Worm (Caenorhabditis elegans) whole organism, L4 larva: ENCODE measurements around the gene F16G10.14.

ENCODE experiments used
- F49E8.2 ChIP-seq: sonication (generic microtip); optimal IDR thresholded peaks from 2 replicates; lab custom pipeline; 2016; ENCODE audit warnings: missing compliant biosample characterization, mild to moderate bottlenecking, missing genetic modification characterization, borderline replicate concordance
- ZK546.5 ChIP-seq, 2 experiments: sonication (generic microtip); optimal IDR thresholded peaks; 2 replicates each; lab custom pipeline; 2017; ENCODE audit warnings: missing biosample characterization in 2 of 2, missing genetic modification characterization in 2 of 2
- ama-1 ChIP-seq: fragments of 150-350 bp; optimal IDR thresholded peaks from 2 replicates; lab custom pipeline; 2014; ENCODE audit warnings: inconsistent platforms, mixed read lengths
- lin-13 ChIP-seq: fragments of 150-350 bp; optimal IDR thresholded peaks from 2 replicates; lab custom pipeline; 2014; ENCODE audit warnings: missing biosample characterization, missing genetic modification reagents, missing genetic modification characterization
- lin-15B ChIP-seq: fragments of 150-350 bp; sonication (generic microtip); optimal IDR thresholded peaks from 3 replicates; lab custom pipeline; 2014; ENCODE audit warnings: missing biosample characterization, missing genetic modification characterization
- mxl-3 ChIP-seq: fragments of 200-800 bp; sonication (Bioruptor generic); optimal IDR thresholded peaks from 2 replicates; lab custom pipeline; 2018; ENCODE audit warnings: mild to moderate bottlenecking, missing genetic modification characterization, missing compliant biosample characterization
- nhr-237 ChIP-seq: sonication (generic microtip); optimal IDR thresholded peaks from 2 replicates; lab custom pipeline; 2017; ENCODE audit warnings: missing biosample characterization, missing genetic modification characterization
- nhr-48 ChIP-seq: sonication (generic microtip); optimal IDR thresholded peaks from 2 replicates; lab custom pipeline; 2016; ENCODE audit warnings: mild to moderate bottlenecking, missing genetic modification characterization, missing compliant biosample characterization
- skn-1 ChIP-seq: fragments of 150-350 bp; optimal IDR thresholded peaks from 2 replicates; lab custom pipeline; 2014; ENCODE audit warnings: missing biosample characterization, missing genetic modification characterization
- snpc-4 ChIP-seq: fragments of 150-350 bp; optimal IDR thresholded peaks from 2 replicates; lab custom pipeline; 2014; ENCODE audit warnings: missing biosample characterization, missing genetic modification characterization
- unc-130 ChIP-seq: sonication (generic microtip); optimal IDR thresholded peaks from 2 replicates; lab custom pipeline; 2016; ENCODE audit warnings: missing genetic modification reagents, missing genetic modification characterization, missing compliant biosample characterization
- unc-62 ChIP-seq, 3 experiments: fragments of 150-350 bp in 1 of 3; sonication (generic microtip); optimal IDR thresholded peaks in 2 of 3; peaks in 1 of 3; 1 replicate in 1 of 3; 2 replicates in 2 of 3; lab custom pipeline; 2014 to 2017; ENCODE audit warnings: missing biosample characterization in 3 of 3, missing genetic modification characterization in 3 of 3, missing genetic modification reagents in 3 of 3, missing genotype in 1 of 3
- ztf-7 ChIP-seq: fragments of 150-350 bp; optimal IDR thresholded peaks from 2 replicates; lab custom pipeline; 2014; ENCODE audit warnings: missing biosample characterization, missing genetic modification characterization

DNA sequence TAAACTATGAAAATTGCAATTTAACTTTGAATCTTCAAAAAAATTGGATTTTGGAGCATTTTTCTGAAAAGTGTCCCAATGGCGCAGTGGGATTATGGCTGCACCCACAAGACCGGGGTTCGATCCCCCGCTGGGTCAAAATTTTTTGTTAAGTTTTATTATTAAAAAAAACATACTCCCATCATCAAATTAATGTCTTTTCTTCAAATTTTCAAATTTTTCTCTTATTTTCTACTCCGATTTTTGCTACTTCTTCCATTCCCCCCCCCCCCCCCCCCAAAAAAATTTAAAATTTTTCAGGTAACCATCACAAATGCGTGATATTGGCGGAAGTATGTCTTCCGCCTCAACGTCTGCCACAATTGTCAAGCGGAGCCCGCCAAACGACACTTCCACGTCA is 44.2 kb upstream of the F16G10.14 start, which contains the start of gene vab-19:
- TF ChIP-seq skn-1 (tag; lab: Kevin White, UChicago) (no peak), ztf-7 (no peak), lin-13 (GFP tag; lab: Kevin White, UChicago) (no peak), nhr-48 (no peak), ZK546.5 (tag; optimal IDR thresholded peaks at IDR 0.05; lab: Kevin White, UChicago) (no peak), ama-1 (lab: Kevin White, UChicago) (no peak), snpc-4 (no peak), unc-62 (GFP tag; optimal IDR thresholded peaks at IDR 0.05 in 1 of 2; lab: Kevin White, UChicago) (no peak), unc-62 (tag; optimal IDR thresholded peaks at IDR 0.05; lab: Kevin White, UChicago) (no peak), unc-130 (GFP tag; lab: Kevin White, UChicago) (no peak), lin-15B (no peak), F49E8.2 (tag; lab: Kevin White, UChicago) (no peak), nhr-237 (tag; lab: Kevin White, UChicago) (no peak), mxl-3 (no peak)
